Worm (Caenorhabditis elegans) whole organism, L1 larva: Measurements from ENCODE around the gene C32D5.4.

Experiments used
- ama-1 ChIP-seq: fragments of 150-350 bp; optimal IDR thresholded peaks from 2 replicates; lab custom pipeline; 2014
- ceh-82 ChIP-seq, 3 experiments: fragments of 150-350 bp in 1 of 3; sonication (generic microtip) in 2 of 3; optimal IDR thresholded peaks; 2 replicates each; lab custom pipeline; 2014 to 2017; ENCODE audit warnings: missing biosample characterization in 3 of 3, missing genetic modification characterization in 3 of 3
- elt-3 ChIP-seq, 6 experiments: fragments of 150-350 bp in 1 of 6; sonication (generic microtip); optimal IDR thresholded peaks; 2 replicates each; lab custom pipeline; 2017 to 2018; ENCODE audit warnings: missing biosample characterization in 6 of 6, missing genetic modification characterization in 6 of 6, inconsistent platforms in 1 of 6
- lin-13 ChIP-seq: fragments of 150-350 bp; optimal IDR thresholded peaks from 2 replicates; lab custom pipeline; 2014; ENCODE audit warnings: missing biosample characterization, missing genetic modification reagents, missing genetic modification characterization
- lsy-2 ChIP-seq, 2 experiments: fragments of 150-350 bp; optimal IDR thresholded peaks; 2 replicates each; lab custom pipeline; 2014; ENCODE audit warnings: missing biosample characterization in 2 of 2, missing genetic modification characterization in 2 of 2
- mef-2 ChIP-seq: fragments of 150-350 bp; optimal IDR thresholded peaks from 2 replicates; lab custom pipeline; 2014; ENCODE audit warnings: missing biosample characterization, missing genetic modification characterization
- nhr-12 ChIP-seq: sonication (generic microtip); optimal IDR thresholded peaks from 2 replicates; lab custom pipeline; 2017; ENCODE audit warnings: missing biosample characterization, missing genetic modification characterization
- nhr-28 ChIP-seq: fragments of 150-350 bp; optimal IDR thresholded peaks from 2 replicates; lab custom pipeline; 2014; ENCODE audit warnings: missing biosample characterization, missing genetic modification characterization
- nhr-77 ChIP-seq: fragments of 150-350 bp; optimal IDR thresholded peaks from 2 replicates; lab custom pipeline; 2014; ENCODE audit warnings: missing biosample characterization, missing genetic modification characterization
- pqm-1 ChIP-seq: sonication (generic microtip); optimal IDR thresholded peaks from 3 replicates; lab custom pipeline; 2017; ENCODE audit warnings: missing biosample characterization, missing genetic modification characterization
- snpc-4 ChIP-seq: fragments of 150-350 bp; optimal IDR thresholded peaks from 2 replicates; lab custom pipeline; 2014; ENCODE audit warnings: missing biosample characterization, missing genetic modification characterization
- snu-23 ChIP-seq: sonication (generic microtip); optimal IDR thresholded peaks from 2 replicates; lab custom pipeline; 2016; ENCODE audit warnings: missing genetic modification characterization, missing compliant biosample characterization
- sptf-1 ChIP-seq: fragments of 150-350 bp; optimal IDR thresholded peaks from 2 replicates; lab custom pipeline; 2014; ENCODE audit warnings: missing biosample characterization, missing genetic modification characterization
- ztf-11 ChIP-seq, 2 experiments: sonication (generic microtip); optimal IDR thresholded peaks; 2 replicates each; lab custom pipeline; 2016 to 2017; ENCODE audit warnings: missing genetic modification characterization in 2 of 2, missing biosample characterization in 1 of 2, missing compliant biosample characterization in 1 of 2

DNA sequence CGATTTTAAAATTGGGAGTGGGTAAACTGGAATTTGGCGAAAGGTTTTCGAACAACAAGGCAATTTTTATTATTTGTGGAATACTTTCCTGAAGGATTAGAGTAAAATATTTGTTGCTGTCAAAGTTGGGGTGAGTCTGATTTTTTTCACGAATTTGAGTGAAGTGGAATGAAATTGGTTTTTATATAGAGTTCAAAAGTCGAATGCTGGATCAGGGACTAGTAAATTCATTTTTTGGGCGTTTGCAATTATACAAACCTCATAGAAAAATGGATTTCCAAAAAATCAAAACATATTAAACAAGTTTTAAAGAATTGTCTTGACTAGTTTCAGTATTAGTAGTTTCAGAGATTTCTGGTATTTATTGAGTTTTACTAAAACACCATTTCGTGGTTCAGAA, 17.1 kb upstream of the C32D5.4 start, which contains the start of gene C32D5.7:
- TF ChIP-seq nhr-28 (tag; lab: Kevin White, UChicago), result no peak
- TF ChIP-seq elt-3 (tag; optimal IDR thresholded peaks at IDR 0.05; lab: Kevin White, UChicago), result no peak
- no peak for TF ChIP-seq lsy-2 (tag; optimal IDR thresholded peaks at IDR 0.05; lab: Kevin White, UChicago)
- no peak for TF ChIP-seq snpc-4 (tag; lab: Kevin White, UChicago)
- TF ChIP-seq sptf-1 (tag; lab: Kevin White, UChicago), result no peak
- TF ChIP-seq pqm-1 (tag; lab: Kevin White, UChicago), result no peak
- no peak for TF ChIP-seq nhr-12
- no peak for TF ChIP-seq ama-1
- no peak for TF ChIP-seq snu-23 (GFP tag; lab: Kevin White, UChicago)
- TF ChIP-seq mef-2 (tag; lab: Kevin White, UChicago), result no peak
- TF ChIP-seq ztf-11 (tag; optimal IDR thresholded peaks at IDR 0.05; lab: Kevin White, UChicago), result no peak
- TF ChIP-seq lin-13 (GFP tag; lab: Kevin White, UChicago), result no peak
- TF ChIP-seq nhr-77, result no peak
- TF ChIP-seq ceh-82 (tag; optimal IDR thresholded peaks at IDR 0.05; lab: Kevin White, UChicago), result no peak
